Fruit fly (Drosophila melanogaster) whole organism, embryonic: ENCODE results near the gene CG43059.

Experiments
- CG10366 ChIP-seq: fragments of 200-800 bp; sonication (Bioruptor generic); IDR thresholded peaks from 2 replicates; pipeline ENCODE4 v1.3.6; 2022; ENCODE audit warnings: missing biosample characterization, missing genetic modification characterization
- CG10959 ChIP-seq: fragments of 200-800 bp; sonication (Bioruptor generic); IDR thresholded peaks from 2 replicates; pipeline ENCODE4 v1.3.6; 2022; ENCODE audit warnings: missing biosample characterization, missing genetic modification characterization
- CG15696 ChIP-seq: fragments of 200-800 bp; sonication (Bioruptor generic); optimal IDR thresholded peaks from 2 replicates; lab custom pipeline; 2019; ENCODE audit warnings: missing biosample characterization, mild to moderate bottlenecking, missing genetic modification characterization, moderate library complexity
- CG1603 ChIP-seq: fragments of 200-800 bp; sonication (Bioruptor generic); optimal IDR thresholded peaks from 2 replicates; lab custom pipeline; 2019; ENCODE audit warnings: missing biosample characterization, mild to moderate bottlenecking, missing genetic modification characterization, moderate library complexity
- CG2116 ChIP-seq: fragments of 200-800 bp; sonication (Bioruptor generic); optimal IDR thresholded peaks from 3 replicates; lab custom pipeline; 2018; ENCODE audit warnings: missing biosample characterization, mild to moderate bottlenecking, missing genetic modification characterization
- CG2202 ChIP-seq: fragments of 200-800 bp; sonication (Bioruptor generic); optimal IDR thresholded peaks from 2 replicates; lab custom pipeline; 2018; ENCODE audit warnings: missing biosample characterization, mild to moderate bottlenecking, missing genetic modification characterization
- CG32767 ChIP-seq: fragments of 200-800 bp; sonication (Bioruptor generic); IDR thresholded peaks from 2 replicates; pipeline ENCODE4 v1.3.6; 2022; ENCODE audit warnings: missing biosample characterization, missing genetic modification characterization
- CG34376 ChIP-seq: fragments of 200-800 bp; sonication (Bioruptor generic); optimal IDR thresholded peaks from 2 replicates; lab custom pipeline; 2018; ENCODE audit warnings: missing biosample characterization, mild to moderate bottlenecking, missing genetic modification characterization
- CG34422 ChIP-seq: fragments of 200-800 bp; sonication (Bioruptor generic); IDR thresholded peaks from 3 replicates; pipeline ENCODE4 v1.3.6; 2022; ENCODE audit warnings: missing biosample characterization, missing genetic modification characterization
- CG6272 ChIP-seq: fragments of 200-800 bp; sonication (Bioruptor generic); IDR thresholded peaks from 2 replicates; pipeline ENCODE4 v1.3.6; 2022; ENCODE audit warnings: missing biosample characterization, missing genetic modification characterization
- CG6683 ChIP-seq: fragments of 200-800 bp; sonication (Bioruptor generic); optimal IDR thresholded peaks from 2 replicates; lab custom pipeline; 2017; ENCODE audit warnings: missing biosample characterization, mild to moderate bottlenecking, missing genetic modification characterization, missing genetic modification reagents
- CG6791 ChIP-seq: fragments of 200-800 bp; sonication (Bioruptor generic); IDR thresholded peaks from 3 replicates; pipeline ENCODE4 v1.3.6; 2022; ENCODE audit warnings: missing biosample characterization, missing genetic modification characterization; ENCODE audit not compliant: partially characterized antibody
- CG7271 ChIP-seq: fragments of 200-800 bp; sonication (Bioruptor generic); optimal IDR thresholded peaks from 2 replicates; lab custom pipeline; 2018; ENCODE audit warnings: missing biosample characterization, mild to moderate bottlenecking, missing genetic modification characterization, moderate library complexity
- CG7987 ChIP-seq: fragments of 200-800 bp; sonication (Bioruptor generic); optimal IDR thresholded peaks from 2 replicates; lab custom pipeline; 2018; ENCODE audit warnings: missing biosample characterization, mild to moderate bottlenecking, missing genetic modification characterization, moderate library complexity
- CG8388 ChIP-seq: fragments of 200-800 bp; sonication (Bioruptor generic); optimal IDR thresholded peaks from 2 replicates; lab custom pipeline; 2019; ENCODE audit warnings: missing biosample characterization, mild to moderate bottlenecking, missing genetic modification characterization, moderate library complexity
- Camta ChIP-seq: fragments of 200-800 bp; sonication (Bioruptor generic); optimal IDR thresholded peaks from 2 replicates; lab custom pipeline; 2016; ENCODE audit warnings: missing biosample characterization, missing genetic modification characterization
- Chrac-16 ChIP-seq: fragments of 200-800 bp; sonication (Bioruptor generic); optimal IDR thresholded peaks from 3 replicates; lab custom pipeline; 2016; ENCODE audit warnings: missing biosample characterization, missing genetic modification characterization
- CkIIα-i1 ChIP-seq: fragments of 200-800 bp; sonication (Bioruptor generic); IDR thresholded peaks from 2 replicates; pipeline ENCODE4 v1.3.6; 2022; ENCODE audit warnings: missing biosample characterization, missing genetic modification characterization
- D19A ChIP-seq: fragments of 200-800 bp; optimal IDR thresholded peaks from 3 replicates; lab custom pipeline; 2019; ENCODE audit warnings: missing biosample characterization, mild to moderate bottlenecking, missing genetic modification characterization, moderate library complexity
- Dip2 ChIP-seq: fragments of 200-800 bp; sonication (Bioruptor generic); IDR thresholded peaks from 2 replicates; pipeline ENCODE4 v1.3.6; 2022; ENCODE audit warnings: missing biosample characterization, missing genetic modification characterization
- E2f1 ChIP-seq: fragments of 200-800 bp; sonication (Bioruptor generic); IDR thresholded peaks from 2 replicates; pipeline ENCODE4 v1.3.6; 2022; ENCODE audit warnings: missing biosample characterization, missing genetic modification characterization
- Fer2 ChIP-seq: fragments of 200-800 bp; sonication (Bioruptor generic); optimal IDR thresholded peaks from 2 replicates; lab custom pipeline; 2018; ENCODE audit warnings: missing biosample characterization, mild to moderate bottlenecking, missing genetic modification characterization, moderate library complexity
- H2.0 ChIP-seq: fragments of 200-800 bp; sonication (Bioruptor generic); IDR thresholded peaks from 2 replicates; pipeline ENCODE4 v1.3.6; 2022; ENCODE audit warnings: missing biosample characterization, missing genetic modification characterization
- HmgZ ChIP-seq: fragments of 200-800 bp; sonication (Bioruptor generic); optimal IDR thresholded peaks from 2 replicates; lab custom pipeline; 2018; ENCODE audit warnings: missing biosample characterization, mild to moderate bottlenecking, missing genetic modification characterization
- Med ChIP-seq: fragments of 200-800 bp; sonication (Bioruptor generic); peaks from one replicate; lab custom pipeline; 2016; ENCODE audit warnings: missing biosample characterization, missing genetic modification characterization, mild to moderate bottlenecking, inconsistent platforms, moderate library complexity
- Nf-YB ChIP-seq: fragments of 200-800 bp; sonication (Bioruptor generic); optimal IDR thresholded peaks from 3 replicates; lab custom pipeline; 2019; ENCODE audit warnings: missing biosample characterization, mild to moderate bottlenecking, missing genetic modification characterization, moderate library complexity
- Stat92E ChIP-seq, 3 experiments: fragments of >200 bp in 2 of 3; fragments of 200-800 bp in 1 of 3; sonication (Bioruptor generic) in 1 of 3; optimal IDR thresholded peaks; 2 replicates each; lab custom pipeline; 2017 to 2019; ENCODE audit warnings: missing biosample characterization in 3 of 3, missing genetic modification characterization in 3 of 3, mild to moderate bottlenecking in 1 of 3, moderate library complexity in 1 of 3
- ab ChIP-seq: fragments of 200-800 bp; sonication (Bioruptor generic); optimal IDR thresholded peaks from 2 replicates; lab custom pipeline; 2016; ENCODE audit warnings: missing biosample characterization, missing genetic modification characterization
- az2 ChIP-seq: fragments of 200-800 bp; sonication (Bioruptor generic); optimal IDR thresholded peaks from 3 replicates; lab custom pipeline; 2016; ENCODE audit warnings: missing biosample characterization, missing genetic modification characterization
- btn ChIP-seq: fragments of 200-800 bp; sonication (Bioruptor generic); optimal IDR thresholded peaks from 2 replicates; lab custom pipeline; 2016; ENCODE audit warnings: missing biosample characterization, missing genetic modification characterization
- exex ChIP-seq: fragments of 200-800 bp; sonication (Bioruptor generic); optimal IDR thresholded peaks from 4 replicates; lab custom pipeline; 2018; ENCODE audit warnings: missing biosample characterization, mild to moderate bottlenecking, missing genetic modification characterization, moderate library complexity
- eyg ChIP-seq: fragments of 200-800 bp; sonication (Bioruptor generic); optimal IDR thresholded peaks from 3 replicates; lab custom pipeline; 2016; ENCODE audit warnings: missing biosample characterization, missing genetic modification characterization
- grn ChIP-seq: fragments of 200-800 bp; sonication (Bioruptor generic); optimal IDR thresholded peaks from 3 replicates; lab custom pipeline; 2017; ENCODE audit warnings: missing biosample characterization, missing genetic modification characterization
- gt ChIP-seq: fragments of 200-800 bp; sonication (Bioruptor generic); IDR thresholded peaks from 2 replicates; pipeline ENCODE4 v1.3.6; 2022; ENCODE audit warnings: missing biosample characterization, missing genetic modification characterization
- inv ChIP-seq: fragments of 200-800 bp; sonication (Bioruptor generic); IDR thresholded peaks from 2 replicates; pipeline ENCODE4 v1.3.6; 2022; ENCODE audit warnings: missing biosample characterization, missing genetic modification characterization; ENCODE audit not compliant: partially characterized antibody
- jumu ChIP-seq: fragments of 200-800 bp; sonication (Bioruptor generic); optimal IDR thresholded peaks from 3 replicates; lab custom pipeline; 2016; ENCODE audit warnings: missing biosample characterization, missing genetic modification characterization
- kni ChIP-seq: fragments of 200-800 bp; sonication (Bioruptor generic); optimal IDR thresholded peaks from 3 replicates; lab custom pipeline; 2017; ENCODE audit warnings: mild to moderate bottlenecking, missing biosample characterization, missing genetic modification reagents, missing genetic modification characterization
- lab ChIP-seq: fragments of 200-800 bp; sonication (Bioruptor generic); optimal IDR thresholded peaks from 3 replicates; lab custom pipeline; 2017; ENCODE audit warnings: missing biosample characterization, missing genetic modification characterization, mild to moderate bottlenecking, moderate library complexity, missing genetic modification reagents
- lbe ChIP-seq: fragments of 200-800 bp; sonication (Bioruptor generic); optimal IDR thresholded peaks from 2 replicates; lab custom pipeline; 2016; ENCODE audit warnings: missing biosample characterization, mild to moderate bottlenecking, missing genetic modification characterization
- maf-S ChIP-seq: fragments of 200-800 bp; sonication (Bioruptor generic); optimal IDR thresholded peaks from 2 replicates; lab custom pipeline; 2016; ENCODE audit warnings: missing biosample characterization, missing genetic modification characterization
- mirr ChIP-seq: fragments of 200-800 bp; sonication (Bioruptor generic); optimal IDR thresholded peaks from 3 replicates; lab custom pipeline; 2018; ENCODE audit warnings: missing biosample characterization, mild to moderate bottlenecking, missing genetic modification characterization
- nerfin-2 ChIP-seq: fragments of 200-800 bp; sonication (Bioruptor generic); IDR thresholded peaks from 2 replicates; pipeline ENCODE4 v1.3.6; 2022; ENCODE audit warnings: missing biosample characterization, missing genetic modification characterization; ENCODE audit not compliant: partially characterized antibody
- nom ChIP-seq: fragments of 200-800 bp; sonication (Bioruptor generic); optimal IDR thresholded peaks from 2 replicates; lab custom pipeline; 2017; ENCODE audit warnings: missing biosample characterization, missing genetic modification characterization, mild to moderate bottlenecking, moderate library complexity, missing genetic modification reagents
- oc ChIP-seq: fragments of 200-800 bp; sonication (Bioruptor generic); optimal IDR thresholded peaks from 2 replicates; lab custom pipeline; 2018; ENCODE audit warnings: missing biosample characterization, mild to moderate bottlenecking, missing genetic modification characterization, moderate library complexity
- org-1 ChIP-seq: fragments of 200-800 bp; sonication (Bioruptor generic); optimal IDR thresholded peaks from 2 replicates; lab custom pipeline; 2017; ENCODE audit warnings: missing biosample characterization, missing genetic modification characterization
- phol ChIP-seq: fragments of 200-800 bp; sonication (Bioruptor generic); optimal IDR thresholded peaks from 3 replicates; lab custom pipeline; 2018; ENCODE audit warnings: missing biosample characterization, mild to moderate bottlenecking, missing genetic modification characterization, moderate library complexity
- prd ChIP-seq, 3 experiments: fragments of >200 bp in 2 of 3; fragments of 200-800 bp in 1 of 3; sonication (Bioruptor generic) in 1 of 3; optimal IDR thresholded peaks in 2 of 3; IDR thresholded peaks in 1 of 3; 2 replicates in 2 of 3; 3 replicates in 1 of 3; pipeline versions ENCODE4 v1.3.6 to Lab custom; 2017 to 2022; ENCODE audit warnings: missing biosample characterization in 1 of 3, missing genetic modification characterization in 1 of 3
- psq ChIP-seq: fragments of 200-800 bp; sonication (Bioruptor generic); optimal IDR thresholded peaks from 2 replicates; lab custom pipeline; 2017; ENCODE audit warnings: missing biosample characterization, missing genetic modification characterization
- schlank ChIP-seq: fragments of 200-800 bp; sonication (Bioruptor generic); optimal IDR thresholded peaks from 2 replicates; lab custom pipeline; 2018; ENCODE audit warnings: missing biosample characterization, mild to moderate bottlenecking, missing genetic modification characterization
- sug ChIP-seq: fragments of 200-800 bp; optimal IDR thresholded peaks from 2 replicates; lab custom pipeline; 2019; ENCODE audit warnings: missing biosample characterization, mild to moderate bottlenecking, missing genetic modification characterization, moderate library complexity

The CG43059 gene

DNA sequence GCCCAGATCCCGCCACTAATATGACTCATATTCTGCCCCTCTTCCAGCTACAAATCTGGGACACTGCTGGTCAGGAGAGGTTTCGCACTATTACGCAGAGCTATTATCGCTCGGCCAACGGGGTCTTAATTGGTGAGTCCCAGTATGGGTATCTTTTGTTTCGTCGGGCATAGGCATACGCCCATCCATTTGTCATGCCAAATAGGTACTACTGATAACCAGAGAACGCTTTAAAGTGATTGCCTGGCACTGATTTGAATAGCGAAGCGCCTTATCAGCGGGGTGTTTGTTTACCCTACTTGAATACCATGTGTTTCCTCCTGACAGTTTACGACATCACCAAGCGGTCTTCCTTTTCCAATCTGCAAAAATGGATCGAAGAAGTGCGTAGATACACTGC lies 21.3 kb downstream of the CG43059 start (continued):
- TF ChIP-seq CG10959 (GFP tag; lab: Robert Waterston, UW), result no peak
- no peak for TF ChIP-seq CG1603
- TF ChIP-seq Chrac-16, result no peak
- TF ChIP-seq mirr (GFP tag; lab: Kevin White, UChicago), result no peak
- no peak for TF ChIP-seq H2.0 (GFP tag; lab: Robert Waterston, UW)
- no peak for TF ChIP-seq CG10366 (GFP tag; lab: Robert Waterston, UW)
- no peak for TF ChIP-seq CG7987 (GFP tag; lab: Kevin White, UChicago)
- no peak for TF ChIP-seq lbe (GFP tag; lab: Kevin White, UChicago)
- no peak for TF ChIP-seq btn (GFP tag; lab: Kevin White, UChicago)
- no peak for TF ChIP-seq CG7271 (tag; lab: Kevin White, UChicago)
- TF ChIP-seq Stat92E (GFP tag; optimal IDR thresholded peaks at IDR 0.05; lab: Kevin White, UChicago), result no peak
- peak; percentile 56 for TF ChIP-seq Med (GFP tag; lab: Kevin White, UChicago)
- no peak for TF ChIP-seq CG32767 (GFP tag; lab: Robert Waterston, UW)
- TF ChIP-seq lab (GFP tag; lab: Kevin White, UChicago), result peak; percentile 39
- no peak for TF ChIP-seq D19A (tag; lab: Kevin White, UChicago)
- TF ChIP-seq CG8388 (GFP tag; lab: Kevin White, UChicago), result no peak
- TF ChIP-seq maf-S (GFP tag; lab: Kevin White, UChicago), result no peak
- TF ChIP-seq Dip2 (GFP tag; lab: Robert Waterston, UW), result no peak
- no peak for TF ChIP-seq CG6683 (GFP tag; lab: Kevin White, UChicago)
- no peak for TF ChIP-seq Fer2 (tag; lab: Kevin White, UChicago)
- no peak for TF ChIP-seq CkIIα-i1 (GFP tag; lab: Robert Waterston, UW)
- TF ChIP-seq oc (tag; lab: Kevin White, UChicago), result no peak
- no peak for TF ChIP-seq psq (GFP tag; lab: Kevin White, UChicago)
- no peak for TF ChIP-seq eyg (GFP tag; lab: Kevin White, UChicago)
- TF ChIP-seq ab (GFP tag; lab: Kevin White, UChicago), result no peak
- TF ChIP-seq grn (GFP tag; lab: Kevin White, UChicago), result peak; percentile 7
- TF ChIP-seq gt (GFP tag; lab: Robert Waterston, UW), result no peak
- TF ChIP-seq CG6272 (GFP tag; lab: Robert Waterston, UW), result no peak
- no peak for TF ChIP-seq phol (tag; lab: Kevin White, UChicago)
- no peak for TF ChIP-seq nom (GFP tag; lab: Kevin White, UChicago)
- peak; percentile 65 for TF ChIP-seq exex
- no peak for TF ChIP-seq az2 (GFP tag; lab: Kevin White, UChicago)
- TF ChIP-seq kni (GFP tag; lab: Kevin White, UChicago), result no peak
- peak; percentile 52 for TF ChIP-seq sug (tag; lab: Kevin White, UChicago)
- TF ChIP-seq CG34422 (GFP tag; lab: Robert Waterston, UW), result no peak
- TF ChIP-seq CG2116, result no peak
- no peak for TF ChIP-seq Nf-YB (GFP tag; lab: Kevin White, UChicago)
- TF ChIP-seq jumu (GFP tag; lab: Kevin White, UChicago), result no peak
- TF ChIP-seq CG34376 (GFP tag; lab: Kevin White, UChicago), result peak; percentile 5

DNA sequence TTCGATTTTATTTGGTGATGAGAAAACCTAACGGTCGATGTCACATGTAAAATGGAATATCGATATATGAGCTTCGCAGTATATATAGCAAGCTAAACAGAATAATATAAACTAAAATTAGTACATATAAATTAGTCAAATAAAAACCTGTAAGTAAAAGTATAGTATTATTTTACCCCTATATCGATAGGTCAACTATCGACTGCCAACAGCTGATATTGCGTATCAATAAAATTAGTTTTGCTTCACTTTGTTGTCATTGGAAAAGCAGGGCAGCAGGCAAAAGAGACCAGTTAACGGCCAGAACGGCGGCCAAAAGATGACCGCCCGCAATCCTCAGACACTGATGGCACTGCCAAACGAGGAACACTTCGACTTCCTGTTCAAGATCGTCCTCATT lies 21.8 kb downstream of the CG43059 start, which contains the start of gene Rab19:
Rab19 (plus strand) TSS at position 78 of the 400 bp plus-strand sequence.
- TF ChIP-seq Camta (GFP tag; lab: Kevin White, UChicago), result no peak
- TF ChIP-seq az2 (GFP tag; lab: Kevin White, UChicago), result no peak
- TF ChIP-seq inv (GFP tag; lab: Robert Waterston, UW), result peak; percentile 76
- peak; percentile 79 for TF ChIP-seq CG6791 (GFP tag; lab: Robert Waterston, UW)
- peak; percentile 27 for TF ChIP-seq HmgZ (tag; lab: Kevin White, UChicago)
- no peak for TF ChIP-seq CG2202 (tag; lab: Kevin White, UChicago)
- peak; percentile 82 for TF ChIP-seq CG2116
- no peak for TF ChIP-seq prd (optimal IDR thresholded peaks at IDR 0.05; lab: Kevin White, UChicago)
- no peak for TF ChIP-seq prd (GFP tag; IDR thresholded peaks at IDR 0.05; lab: Robert Waterston, UW)
- TF ChIP-seq org-1 (GFP tag; lab: Kevin White, UChicago), result no peak
- TF ChIP-seq E2f1 (GFP tag; lab: Robert Waterston, UW), result no peak
- TF ChIP-seq nerfin-2 (GFP tag; lab: Robert Waterston, UW), result peak; percentile 76
- TF ChIP-seq CG15696 (tag; lab: Kevin White, UChicago), result no peak
- TF ChIP-seq schlank (tag; lab: Kevin White, UChicago), result no peak
